Worm (Caenorhabditis elegans) whole organism, L4 larva: ENCODE measurements around the gene sox-2.

Experiments used
- F10B5.3 ChIP-seq: sonication (generic microtip); optimal IDR thresholded peaks from 2 replicates; lab custom pipeline; 2016; ENCODE audit warnings: mild to moderate bottlenecking, missing genetic modification characterization, missing compliant biosample characterization
- F37D6.2 ChIP-seq: sonication (generic microtip); optimal IDR thresholded peaks from 2 replicates; lab custom pipeline; 2016; ENCODE audit warnings: mild to moderate bottlenecking, missing genetic modification characterization, missing compliant biosample characterization
- R02D3.7 ChIP-seq: fragments of 150-350 bp; sonication (generic microtip); optimal IDR thresholded peaks from 3 replicates; lab custom pipeline; 2014; ENCODE audit warnings: missing biosample characterization, missing genetic modification characterization
- T26A8.4 ChIP-seq: fragments of 200-800 bp; sonication (Bioruptor generic); IDR thresholded peaks from 2 replicates; pipeline ENCODE4 v1.3.6; 2022; ENCODE audit warnings: missing genetic modification characterization, missing compliant biosample characterization
- Y75B8A.6 ChIP-seq: fragments of 200-800 bp; sonication (Bioruptor generic); IDR thresholded peaks from 2 replicates; pipeline ENCODE4 v1.3.6; 2022; ENCODE audit warnings: missing genetic modification reagents, missing genetic modification characterization, missing compliant biosample characterization
- ZK546.5 ChIP-seq, 2 experiments: sonication (generic microtip); optimal IDR thresholded peaks; 2 replicates each; lab custom pipeline; 2017; ENCODE audit warnings: missing biosample characterization in 2 of 2, missing genetic modification characterization in 2 of 2
- aha-1 ChIP-seq: fragments of 150-350 bp; peaks from one replicate; lab custom pipeline; 2014; ENCODE audit warnings: missing biosample characterization, missing genetic modification characterization
- ceh-20 ChIP-seq: fragments of 200-800 bp; sonication (Bioruptor generic); IDR thresholded peaks from 2 replicates; pipeline ENCODE4 v1.3.6; 2022; ENCODE audit warnings: missing genetic modification reagents, missing genetic modification characterization, missing compliant biosample characterization
- ceh-28 ChIP-seq: fragments of 150-350 bp; optimal IDR thresholded peaks from 2 replicates; lab custom pipeline; 2014; ENCODE audit warnings: missing biosample characterization, missing genetic modification reagents, missing genetic modification characterization
- ceh-62 ChIP-seq: sonication (generic microtip); optimal IDR thresholded peaks from 2 replicates; lab custom pipeline; 2017; ENCODE audit warnings: missing biosample characterization, missing genetic modification characterization
- ctbp-1 ChIP-seq: fragments of 200-800 bp; sonication (Bioruptor generic); IDR thresholded peaks from 2 replicates; pipeline ENCODE4 v1.3.6; 2022; ENCODE audit warnings: missing genetic modification reagents, missing genetic modification characterization, missing compliant biosample characterization
- daf-12 ChIP-seq: fragments of 150-350 bp; optimal IDR thresholded peaks from 2 replicates; lab custom pipeline; 2014; ENCODE audit warnings: missing biosample characterization, missing genetic modification reagents, missing genetic modification characterization
- dmd-9 ChIP-seq: fragments of 200-800 bp; sonication (Bioruptor generic); IDR thresholded peaks from 2 replicates; pipeline ENCODE4 v1.3.6; 2022; ENCODE audit warnings: missing genetic modification reagents, missing genetic modification characterization, missing compliant biosample characterization
- duxl-1 ChIP-seq: sonication (generic microtip); optimal IDR thresholded peaks from 2 replicates; lab custom pipeline; 2016; ENCODE audit warnings: mild to moderate bottlenecking, missing genetic modification characterization, moderate library complexity, missing compliant biosample characterization; ENCODE audit not compliant: poor library complexity
- dve-1 ChIP-seq: sonication (generic microtip); optimal IDR thresholded peaks from 2 replicates; lab custom pipeline; 2017; ENCODE audit warnings: antibody characterized with exemption, mild to moderate bottlenecking, missing genetic modification characterization, missing compliant biosample characterization; ENCODE audit not compliant: insufficient read depth
- egl-43 ChIP-seq: fragments of 200-800 bp; sonication (Bioruptor generic); IDR thresholded peaks from 2 replicates; pipeline ENCODE4 v1.3.6; 2022; ENCODE audit warnings: missing genetic modification reagents, missing genetic modification characterization, missing compliant biosample characterization
- hif-1 ChIP-seq, 2 experiments: sonication (generic microtip); optimal IDR thresholded peaks; 2 replicates each; lab custom pipeline; 2016 to 2017; ENCODE audit warnings: missing compliant biosample characterization in 2 of 2, missing genetic modification characterization in 2 of 2, missing genetic modification reagents in 2 of 2, missing genotype in 2 of 2, mild to moderate bottlenecking in 1 of 2
- hlh-11 ChIP-seq: fragments of 200-800 bp; sonication (Bioruptor generic); optimal IDR thresholded peaks from 2 replicates; lab custom pipeline; 2018; ENCODE audit warnings: mild to moderate bottlenecking, missing genetic modification characterization, missing compliant biosample characterization
- hlh-30 ChIP-seq: sonication (generic microtip); optimal IDR thresholded peaks from 2 replicates; lab custom pipeline; 2017; ENCODE audit warnings: antibody characterized with exemption, mild to moderate bottlenecking, missing genetic modification characterization, missing compliant biosample characterization; ENCODE audit not compliant: insufficient read depth
- hmg-1.1 ChIP-seq: fragments of 200-800 bp; sonication (Bioruptor generic); IDR thresholded peaks from 2 replicates; pipeline ENCODE4 v1.3.6; 2022; ENCODE audit warnings: missing genetic modification reagents, missing genetic modification characterization, missing compliant biosample characterization
- jun-1 ChIP-seq: fragments of 150-350 bp; optimal IDR thresholded peaks from 2 replicates; lab custom pipeline; 2014; ENCODE audit warnings: missing biosample characterization, missing genetic modification reagents, missing genetic modification characterization
- lin-13 ChIP-seq: fragments of 150-350 bp; optimal IDR thresholded peaks from 2 replicates; lab custom pipeline; 2014; ENCODE audit warnings: missing biosample characterization, missing genetic modification reagents, missing genetic modification characterization
- lin-38 ChIP-seq: fragments of 200-800 bp; sonication (Bioruptor generic); IDR thresholded peaks from 2 replicates; pipeline ENCODE4 v1.3.6; 2022; ENCODE audit warnings: missing genetic modification reagents, missing genetic modification characterization, missing compliant biosample characterization
- lsy-2 ChIP-seq, 2 experiments: fragments of 150-350 bp in 1 of 2; sonication (generic microtip) in 1 of 2; optimal IDR thresholded peaks; 2 replicates each; lab custom pipeline; 2014 to 2017; ENCODE audit warnings: missing biosample characterization in 2 of 2, missing genetic modification characterization in 2 of 2
- madf-9 ChIP-seq: fragments of 200-800 bp; sonication (Bioruptor generic); conservative IDR thresholded peaks from 2 replicates; pipeline ENCODE4 v1.3.6; 2022; ENCODE audit warnings: missing genetic modification reagents, missing genetic modification characterization, missing compliant biosample characterization
- mdl-1 ChIP-seq, 2 experiments: fragments of 150-350 bp in 1 of 2; sonication (generic microtip) in 1 of 2; optimal IDR thresholded peaks; 2 replicates each; lab custom pipeline; 2014 to 2017; ENCODE audit warnings: missing biosample characterization in 2 of 2, missing genetic modification characterization in 2 of 2
- mep-1 ChIP-seq: fragments of 150-350 bp; sonication (generic microtip); optimal IDR thresholded peaks from 3 replicates; lab custom pipeline; 2014; ENCODE audit warnings: missing biosample characterization, missing genetic modification characterization
- mes-2 ChIP-seq: sonication (generic microtip); optimal IDR thresholded peaks from 2 replicates; lab custom pipeline; 2016; ENCODE audit warnings: missing genotype, mild to moderate bottlenecking, missing genetic modification characterization, missing compliant biosample characterization; ENCODE audit not compliant: poor library complexity, severe bottlenecking
- mxl-3 ChIP-seq: fragments of 200-800 bp; sonication (Bioruptor generic); optimal IDR thresholded peaks from 2 replicates; lab custom pipeline; 2018; ENCODE audit warnings: mild to moderate bottlenecking, missing genetic modification characterization, missing compliant biosample characterization
- nhr-111 ChIP-seq: fragments of 200-800 bp; sonication (Bioruptor generic); optimal IDR thresholded peaks from 2 replicates; lab custom pipeline; 2018; ENCODE audit warnings: mild to moderate bottlenecking, missing genetic modification characterization, missing compliant biosample characterization
- nhr-77 ChIP-seq: fragments of 150-350 bp; optimal IDR thresholded peaks from 2 replicates; lab custom pipeline; 2014; ENCODE audit warnings: missing biosample characterization, missing genetic modification characterization
- php-3 ChIP-seq: fragments of 200-800 bp; sonication (Bioruptor generic); IDR thresholded peaks from 2 replicates; pipeline ENCODE4 v1.3.6; 2022; ENCODE audit warnings: missing genetic modification reagents, missing genetic modification characterization, missing compliant biosample characterization
- rbr-2 ChIP-seq: sonication (generic microtip); optimal IDR thresholded peaks from 2 replicates; lab custom pipeline; 2016; ENCODE audit warnings: missing genotype, missing genetic modification characterization, missing compliant biosample characterization
- set-16 ChIP-seq: fragments of 200-800 bp; sonication (Bioruptor generic); IDR thresholded peaks from 2 replicates; pipeline ENCODE4 v1.3.6; 2022; ENCODE audit warnings: missing genetic modification reagents, missing genetic modification characterization, missing compliant biosample characterization
- snpc-1.2 ChIP-seq: fragments of 200-800 bp; sonication (Bioruptor generic); IDR thresholded peaks from 2 replicates; pipeline ENCODE4 v1.3.6; 2022; ENCODE audit warnings: missing genetic modification reagents, missing genetic modification characterization, missing compliant biosample characterization
- spr-1 ChIP-seq: sonication (generic microtip); optimal IDR thresholded peaks from 2 replicates; lab custom pipeline; 2016; ENCODE audit warnings: mild to moderate bottlenecking, missing genetic modification characterization, missing compliant biosample characterization
- unc-130 ChIP-seq: sonication (generic microtip); optimal IDR thresholded peaks from 2 replicates; lab custom pipeline; 2016; ENCODE audit warnings: missing genetic modification reagents, missing genetic modification characterization, missing compliant biosample characterization
- unc-39 ChIP-seq: sonication (generic microtip); optimal IDR thresholded peaks from 2 replicates; lab custom pipeline; 2017; ENCODE audit warnings: missing biosample characterization, missing genetic modification characterization
- vab-7 ChIP-seq: fragments of 200-800 bp; sonication (Bioruptor generic); IDR thresholded peaks from 2 replicates; pipeline ENCODE4 v1.3.6; 2022; ENCODE audit warnings: missing genetic modification reagents, missing genetic modification characterization, missing compliant biosample characterization
- zfp-2 ChIP-seq: sonication (generic microtip); optimal IDR thresholded peaks from 2 replicates; lab custom pipeline; 2016; ENCODE audit warnings: mild to moderate bottlenecking, missing genetic modification characterization, missing compliant biosample characterization
- zfp-3 ChIP-seq: fragments of 200-800 bp; sonication (Bioruptor generic); conservative IDR thresholded peaks from 2 replicates; pipeline ENCODE4 v1.3.6; 2022; ENCODE audit warnings: missing genetic modification reagents, missing genetic modification characterization, missing compliant biosample characterization
- zip-11 ChIP-seq: fragments of 200-800 bp; sonication (Bioruptor generic); IDR thresholded peaks from 2 replicates; pipeline ENCODE4 v1.3.6; 2022; ENCODE audit warnings: missing genetic modification characterization, missing compliant biosample characterization
- zip-2 ChIP-seq: fragments of 150-350 bp; optimal IDR thresholded peaks from 2 replicates; lab custom pipeline; 2014; ENCODE audit warnings: missing biosample characterization, missing genetic modification characterization
- ztf-11 ChIP-seq: fragments of 150-350 bp; optimal IDR thresholded peaks from 2 replicates; lab custom pipeline; 2014; ENCODE audit warnings: missing biosample characterization, missing genetic modification characterization

The sox-2 gene

ce11 chrX:7500970-7501369 lies 37.4 kb upstream of the sox-2 start, which contains the start of gene uggt-1 (continued):
- TF ChIP-seq duxl-1 (tag; lab: Kevin White, UChicago) (peak; percentile 64), zip-11 (GFP tag; lab: Robert Waterston, UW) (no peak), F10B5.3 (peak; percentile 46), madf-9 (GFP tag; lab: Robert Waterston, UW) (peak; percentile 67; the same call in 1 of the 2 replicates), F37D6.2 (peak; percentile 90), mdl-1 (tag; optimal IDR thresholded peaks at IDR 0.05; lab: Kevin White, UChicago) (peak in 1 of 2 experiments; percentile 92), hif-1 (tag; optimal IDR thresholded peaks at IDR 0.05; lab: Kevin White, UChicago) (peak; percentile 47 to 85), ceh-20 (GFP tag; lab: Robert Waterston, UW) (peak; percentile 85), Y75B8A.6 (GFP tag; lab: Robert Waterston, UW) (no peak), ceh-28 (tag; lab: Kevin White, UChicago) (peak; percentile 43), hmg-1.1 (GFP tag; lab: Robert Waterston, UW) (peak; percentile 95), nhr-77 (peak; percentile 92), ceh-62 (no peak), mxl-3 (GFP tag; lab: Kevin White, UChicago) (peak; percentile 95), nhr-111 (GFP tag; lab: Kevin White, UChicago) (no peak), zfp-3 (GFP tag; lab: Robert Waterston, UW) (0 out of 2 replicates have a peak, but pooled peaks have one; percentile 40), unc-39 (tag; lab: Kevin White, UChicago) (no peak), zip-2 (peak; percentile 43), R02D3.7 (no peak), jun-1 (tag; lab: Kevin White, UChicago) (peak; percentile 44), lsy-2 (tag; optimal IDR thresholded peaks at IDR 0.05; lab: Kevin White, UChicago) (peak in 1 of 2 experiments; percentile 55), hlh-11 (tag; lab: Kevin White, UChicago) (peak; percentile 93), lin-38 (GFP tag; lab: Robert Waterston, UW) (no peak), T26A8.4 (GFP tag; lab: Robert Waterston, UW) (peak; percentile 85), mep-1 (peak; percentile 98), dve-1 (tag; lab: Kevin White, UChicago) (peak; percentile 99), egl-43 (GFP tag; lab: Robert Waterston, UW) (peak; percentile 80), zfp-2 (tag; lab: Kevin White, UChicago) (peak; percentile 43), php-3 (0 out of 2 replicates have a peak, but pooled peaks have one; percentile 43), mes-2 (peak; percentile 93), rbr-2 (peak; percentile 96), ctbp-1 (peak; percentile 78)

- no peak for TF ChIP-seq madf-9 (GFP tag; lab: Robert Waterston, UW)
- TF ChIP-seq dmd-9 (GFP tag; lab: Robert Waterston, UW), result no peak
- TF ChIP-seq lin-13 (GFP tag; lab: Kevin White, UChicago), result no peak
- TF ChIP-seq aha-1 (tag; lab: Kevin White, UChicago), result no peak
- no peak for TF ChIP-seq mep-1
- no peak for TF ChIP-seq T26A8.4 (GFP tag; lab: Robert Waterston, UW)
- no peak for TF ChIP-seq vab-7 (GFP tag; lab: Robert Waterston, UW)
- no peak for TF ChIP-seq snpc-1.2 (GFP tag; lab: Robert Waterston, UW)
- TF ChIP-seq nhr-111 (GFP tag; lab: Kevin White, UChicago), result no peak
- TF ChIP-seq daf-12 (tag; lab: Kevin White, UChicago), result no peak
- no peak for TF ChIP-seq zip-2
- no peak for TF ChIP-seq hlh-30 (tag; lab: Kevin White, UChicago)
- TF ChIP-seq spr-1, result no peak
- no peak for TF ChIP-seq set-16 (GFP tag; lab: Robert Waterston, UW)
- TF ChIP-seq R02D3.7, result no peak
- no peak for TF ChIP-seq unc-130 (GFP tag; lab: Kevin White, UChicago)
- TF ChIP-seq ZK546.5 (tag; optimal IDR thresholded peaks at IDR 0.05; lab: Kevin White, UChicago), result no peak
- TF ChIP-seq ztf-11 (tag; lab: Kevin White, UChicago), result no peak
Measured at ce11 chrX:7495491-7495890, 32.0 kb upstream of the sox-2 start, which contains the start of gene try-14. Gene try-14 (minus strand): TSS chrX:7495591.
